Fruit fly (Drosophila melanogaster) whole organism, pupa: ENCODE data around the gene CASK.

Source experiments
- CG10348 ChIP-seq: fragments of 200-800 bp; sonication (Bioruptor generic); IDR thresholded peaks from 2 replicates; pipeline ENCODE4 v1.3.6; 2022; ENCODE audit warnings: missing biosample characterization, missing genetic modification characterization
- Pif1A ChIP-seq: fragments of 200-800 bp; sonication (Bioruptor generic); optimal IDR thresholded peaks from 3 replicates; lab custom pipeline; 2016; ENCODE audit warnings: missing biosample characterization, missing genetic modification characterization

DNA sequence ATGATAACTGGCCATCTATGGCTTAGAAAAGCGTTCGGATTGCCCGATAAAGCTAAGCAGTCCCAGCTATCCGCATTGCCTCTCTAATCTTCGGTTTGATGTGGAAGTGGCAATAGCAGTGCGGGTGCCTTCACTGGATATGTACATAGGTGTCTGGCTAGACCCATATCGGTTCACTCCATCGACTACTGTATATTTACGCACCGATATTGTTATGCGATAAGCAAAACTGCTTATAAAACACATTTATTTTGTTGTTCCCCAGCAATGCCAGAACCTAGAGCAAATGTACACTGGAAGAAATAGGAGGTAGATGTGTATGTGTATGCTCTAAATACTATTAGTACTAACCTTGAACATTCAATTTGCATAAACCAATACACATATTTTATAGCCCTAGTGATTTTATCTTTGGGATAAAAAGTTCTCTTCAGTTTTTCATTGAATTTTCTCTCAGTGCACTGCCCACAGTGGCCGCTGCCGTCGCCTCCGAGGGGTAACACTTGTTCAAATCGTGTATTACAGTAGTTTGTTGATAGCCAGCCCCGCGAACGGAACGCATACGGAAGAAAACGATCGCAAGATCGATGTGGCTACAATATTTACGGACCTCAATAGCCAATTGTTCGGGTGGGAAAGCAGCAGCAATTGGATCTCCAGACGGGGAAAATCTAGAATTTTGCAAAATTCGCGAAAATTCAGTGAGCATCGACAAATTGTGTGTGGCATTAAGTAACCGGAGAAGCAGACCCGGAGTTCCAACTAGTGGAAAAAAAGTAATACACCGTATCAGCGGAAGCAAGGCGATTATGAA is 47.9 kb upstream of the CASK start, which contains the start of gene CG31431:
- peak; percentile 62 for TF ChIP-seq CG10348
- TF ChIP-seq Pif1A (GFP tag; lab: Kevin White, UChicago): peak; percentile 82
